Fruit fly (Drosophila melanogaster) whole organism, embryonic: ENCODE results near the gene Gr98c.
A peak's percentile ranks its signal among the peaks of the same experiment; 100 is the strongest.

Experiments used
- Antp ChIP-seq: fragments of 200-800 bp; sonication (Bioruptor generic); optimal IDR thresholded peaks from 3 replicates; lab custom pipeline; 2016; ENCODE audit warnings: missing biosample characterization, missing genetic modification characterization
- B-H1 ChIP-seq: fragments of 200-800 bp; sonication (Bioruptor generic); IDR thresholded peaks from 3 replicates; pipeline ENCODE4 v1.3.6; 2022; ENCODE audit warnings: missing biosample characterization, missing genetic modification characterization
- CG10366 ChIP-seq: fragments of 200-800 bp; sonication (Bioruptor generic); IDR thresholded peaks from 2 replicates; pipeline ENCODE4 v1.3.6; 2022; ENCODE audit warnings: missing biosample characterization, missing genetic modification characterization
- CG11247 ChIP-seq: fragments of 200-800 bp; sonication (Bioruptor generic); IDR thresholded peaks from 2 replicates; pipeline ENCODE4 v1.3.6; 2022; ENCODE audit warnings: missing biosample characterization, missing genetic modification characterization
- CG12155 ChIP-seq: fragments of 200-800 bp; sonication (Bioruptor generic); optimal IDR thresholded peaks from 3 replicates; lab custom pipeline; 2016; ENCODE audit warnings: missing biosample characterization, missing genetic modification characterization
- CG12219 ChIP-seq: fragments of 200-800 bp; sonication (Bioruptor generic); optimal IDR thresholded peaks from 3 replicates; lab custom pipeline; 2018; ENCODE audit warnings: missing biosample characterization, mild to moderate bottlenecking, missing genetic modification characterization
- CG13287 ChIP-seq: fragments of 200-800 bp; sonication (Bioruptor generic); IDR thresholded peaks from 2 replicates; pipeline ENCODE4 v1.3.6; 2022; ENCODE audit warnings: missing biosample characterization, missing genetic modification characterization; ENCODE audit not compliant: partially characterized antibody
- CG15011 ChIP-seq: fragments of 200-800 bp; sonication (Bioruptor generic); optimal IDR thresholded peaks from 3 replicates; lab custom pipeline; 2018; ENCODE audit warnings: missing biosample characterization, mild to moderate bottlenecking, missing genetic modification characterization
- CG17568 ChIP-seq: fragments of 200-800 bp; sonication (Bioruptor generic); optimal IDR thresholded peaks from 2 replicates; lab custom pipeline; 2018; ENCODE audit warnings: missing biosample characterization, mild to moderate bottlenecking, missing genetic modification characterization, moderate library complexity
- CG3281 ChIP-seq: fragments of 200-800 bp; sonication (Bioruptor generic); optimal IDR thresholded peaks from 3 replicates; lab custom pipeline; 2017; ENCODE audit warnings: missing biosample characterization, mild to moderate bottlenecking, missing genetic modification characterization
- CG5180 ChIP-seq: fragments of 200-800 bp; sonication (Bioruptor generic); optimal IDR thresholded peaks from 3 replicates; lab custom pipeline; 2017; ENCODE audit warnings: missing biosample characterization, missing genetic modification characterization, mild to moderate bottlenecking, moderate library complexity, missing genetic modification reagents
- CG6175 ChIP-seq: fragments of 200-800 bp; sonication (Bioruptor generic); IDR thresholded peaks from 3 replicates; pipeline ENCODE4 v1.3.6; 2022; ENCODE audit warnings: missing biosample characterization, missing genetic modification characterization
- CG6254 ChIP-seq: fragments of 200-800 bp; sonication (Bioruptor generic); optimal IDR thresholded peaks from 3 replicates; lab custom pipeline; 2017; ENCODE audit warnings: mild to moderate bottlenecking, missing biosample characterization, missing genetic modification reagents, missing genetic modification characterization
- CG6683 ChIP-seq: fragments of 200-800 bp; sonication (Bioruptor generic); optimal IDR thresholded peaks from 2 replicates; lab custom pipeline; 2017; ENCODE audit warnings: missing biosample characterization, mild to moderate bottlenecking, missing genetic modification characterization, missing genetic modification reagents
- CG6813 ChIP-seq: fragments of 200-800 bp; sonication (Bioruptor generic); optimal IDR thresholded peaks from 2 replicates; lab custom pipeline; 2017; ENCODE audit warnings: missing biosample characterization, missing genetic modification characterization, mild to moderate bottlenecking, moderate library complexity, missing genetic modification reagents
- CG6854 ChIP-seq: fragments of 200-800 bp; sonication (Bioruptor generic); optimal IDR thresholded peaks from 3 replicates; lab custom pipeline; 2017; ENCODE audit warnings: missing biosample characterization, mild to moderate bottlenecking, missing genetic modification characterization
- CG7271 ChIP-seq: fragments of 200-800 bp; sonication (Bioruptor generic); optimal IDR thresholded peaks from 2 replicates; lab custom pipeline; 2018; ENCODE audit warnings: missing biosample characterization, mild to moderate bottlenecking, missing genetic modification characterization, moderate library complexity
- CG8281 ChIP-seq: fragments of 200-800 bp; sonication (Bioruptor generic); optimal IDR thresholded peaks from 2 replicates; lab custom pipeline; 2018; ENCODE audit warnings: missing biosample characterization, mild to moderate bottlenecking, missing genetic modification characterization, moderate library complexity
- CG8388 ChIP-seq: fragments of 200-800 bp; sonication (Bioruptor generic); optimal IDR thresholded peaks from 2 replicates; lab custom pipeline; 2019; ENCODE audit warnings: missing biosample characterization, mild to moderate bottlenecking, missing genetic modification characterization, moderate library complexity
- CG9215 ChIP-seq: fragments of 200-800 bp; sonication (Bioruptor generic); IDR thresholded peaks from 2 replicates; pipeline ENCODE4 v1.3.6; 2022; ENCODE audit warnings: missing biosample characterization, missing genetic modification characterization
- Dek ChIP-seq: fragments of 200-800 bp; sonication (Bioruptor generic); optimal IDR thresholded peaks from 3 replicates; lab custom pipeline; 2019; ENCODE audit warnings: missing biosample characterization, mild to moderate bottlenecking, missing genetic modification characterization, moderate library complexity
- MESR4 ChIP-seq: fragments of 200-800 bp; sonication (Bioruptor generic); optimal IDR thresholded peaks from 2 replicates; lab custom pipeline; 2018; ENCODE audit warnings: missing biosample characterization, mild to moderate bottlenecking, missing genetic modification characterization, moderate library complexity
- Meics ChIP-seq: fragments of 200-800 bp; sonication (Bioruptor generic); optimal IDR thresholded peaks from 2 replicates; lab custom pipeline; 2017; ENCODE audit warnings: missing biosample characterization, mild to moderate bottlenecking, missing genetic modification characterization
- Nf-YC ChIP-seq: fragments of 200-800 bp; optimal IDR thresholded peaks from 3 replicates; lab custom pipeline; 2019; ENCODE audit warnings: missing biosample characterization, mild to moderate bottlenecking, missing genetic modification characterization, moderate library complexity
- Poxn ChIP-seq: fragments of 200-800 bp; sonication (Bioruptor generic); IDR thresholded peaks from 2 replicates; pipeline ENCODE4 v1.3.6; 2022; ENCODE audit warnings: missing biosample characterization, missing genetic modification characterization
- Side ChIP-seq: fragments of 200-800 bp; sonication (Bioruptor generic); optimal IDR thresholded peaks from 2 replicates; lab custom pipeline; 2016; ENCODE audit warnings: missing biosample characterization, missing genetic modification characterization
- Xbp1 ChIP-seq: fragments of 200-800 bp; sonication (Bioruptor generic); optimal IDR thresholded peaks from 3 replicates; lab custom pipeline; 2016; ENCODE audit warnings: missing biosample characterization, mild to moderate bottlenecking, missing genetic modification characterization
- bcd ChIP-seq: fragments of 200-800 bp; sonication (Bioruptor generic); optimal IDR thresholded peaks from 2 replicates; lab custom pipeline; 2017; ENCODE audit warnings: missing biosample characterization, mild to moderate bottlenecking, missing genetic modification characterization
- cwo ChIP-seq: fragments of 200-800 bp; sonication (Bioruptor generic); optimal IDR thresholded peaks from 3 replicates; lab custom pipeline; 2017; ENCODE audit warnings: missing biosample characterization, missing genetic modification characterization, mild to moderate bottlenecking, moderate library complexity, missing genetic modification reagents
- ems ChIP-seq: fragments of 200-800 bp; sonication (Bioruptor generic); optimal IDR thresholded peaks from 3 replicates; lab custom pipeline; 2016; ENCODE audit warnings: missing biosample characterization, missing genetic modification characterization
- fru ChIP-seq: fragments of >200 bp; optimal IDR thresholded peaks from 2 replicates; lab custom pipeline; 2017
- grn ChIP-seq: fragments of 200-800 bp; sonication (Bioruptor generic); optimal IDR thresholded peaks from 3 replicates; lab custom pipeline; 2017; ENCODE audit warnings: missing biosample characterization, missing genetic modification characterization
- gsb ChIP-seq: fragments of 200-800 bp; sonication (Bioruptor generic); IDR thresholded peaks from 2 replicates; pipeline ENCODE4 v1.3.6; 2022; ENCODE audit warnings: missing biosample characterization, missing genetic modification characterization
- hbn ChIP-seq: fragments of 200-800 bp; sonication (Bioruptor generic); IDR thresholded peaks from 2 replicates; pipeline ENCODE4 v1.3.6; 2022; ENCODE audit warnings: missing biosample characterization, missing genetic modification characterization; ENCODE audit not compliant: partially characterized antibody
- hth ChIP-seq: fragments of >200 bp; optimal IDR thresholded peaks from 2 replicates; lab custom pipeline; 2017; ENCODE audit warnings: inconsistent platforms
- jing ChIP-seq: fragments of 200-800 bp; sonication (Bioruptor generic); optimal IDR thresholded peaks from 2 replicates; lab custom pipeline; 2018; ENCODE audit warnings: missing biosample characterization, mild to moderate bottlenecking, missing genetic modification characterization
- lov ChIP-seq, 2 experiments: fragments of 200-800 bp in 1 of 2; fragments of >200 bp in 1 of 2; sonication (Bioruptor generic) in 1 of 2; IDR thresholded peaks in 1 of 2; optimal IDR thresholded peaks in 1 of 2; 2 replicates in 1 of 2; 3 replicates in 1 of 2; pipeline versions ENCODE4 v1.3.6 to Lab custom; 2017 to 2022; ENCODE audit warnings: missing biosample characterization in 1 of 2, missing genetic modification characterization in 1 of 2
- luna ChIP-seq: fragments of 200-800 bp; sonication (Bioruptor generic); optimal IDR thresholded peaks from 2 replicates; lab custom pipeline; 2016; ENCODE audit warnings: missing biosample characterization, missing genetic modification characterization
- phol ChIP-seq: fragments of 200-800 bp; sonication (Bioruptor generic); optimal IDR thresholded peaks from 3 replicates; lab custom pipeline; 2018; ENCODE audit warnings: missing biosample characterization, mild to moderate bottlenecking, missing genetic modification characterization, moderate library complexity
- pita ChIP-seq: fragments of 200-800 bp; sonication (Bioruptor generic); optimal IDR thresholded peaks from 2 replicates; lab custom pipeline; 2017; ENCODE audit warnings: missing biosample characterization, mild to moderate bottlenecking, missing genetic modification characterization
- pros ChIP-seq: fragments of 200-800 bp; sonication (Bioruptor generic); optimal IDR thresholded peaks from 3 replicates; lab custom pipeline; 2019; ENCODE audit warnings: missing biosample characterization, mild to moderate bottlenecking, missing genetic modification characterization, moderate library complexity
- sens-2 ChIP-seq: fragments of 200-800 bp; sonication (Bioruptor generic); IDR thresholded peaks from 2 replicates; pipeline ENCODE4 v1.3.6; 2022; ENCODE audit warnings: missing biosample characterization, missing genetic modification characterization
- sim ChIP-seq: fragments of 200-800 bp; sonication (Bioruptor generic); IDR thresholded peaks from 2 replicates; pipeline ENCODE4 v1.3.6; 2022; ENCODE audit warnings: missing biosample characterization, missing genetic modification characterization
- sr ChIP-seq: fragments of 200-800 bp; sonication (Bioruptor generic); IDR thresholded peaks from 3 replicates; pipeline ENCODE4 v1.3.6; 2022; ENCODE audit warnings: missing biosample characterization, missing genetic modification characterization
- stc ChIP-seq: fragments of 200-800 bp; sonication (Bioruptor generic); IDR thresholded peaks from 2 replicates; pipeline ENCODE4 v1.3.6; 2022; ENCODE audit warnings: missing biosample characterization, missing genetic modification characterization
- tgo ChIP-seq: fragments of 200-800 bp; sonication (Bioruptor generic); IDR thresholded peaks from 3 replicates; pipeline ENCODE4 v1.3.6; 2022; ENCODE audit warnings: missing biosample characterization, missing genetic modification characterization
- trem ChIP-seq: fragments of 200-800 bp; optimal IDR thresholded peaks from 3 replicates; lab custom pipeline; 2019; ENCODE audit warnings: missing biosample characterization, mild to moderate bottlenecking, missing genetic modification characterization, moderate library complexity
- vnd ChIP-seq: fragments of 200-800 bp; sonication (Bioruptor generic); IDR thresholded peaks from 3 replicates; pipeline ENCODE4 v1.3.6; 2022; ENCODE audit warnings: missing biosample characterization, missing genetic modification characterization; ENCODE audit not compliant: partially characterized antibody
- zen ChIP-seq: fragments of 200-800 bp; sonication (Bioruptor generic); optimal IDR thresholded peaks from 3 replicates; lab custom pipeline; 2018; ENCODE audit warnings: missing biosample characterization, mild to moderate bottlenecking, missing genetic modification characterization, moderate library complexity
- zen2 ChIP-seq: fragments of 200-800 bp; sonication (Bioruptor generic); IDR thresholded peaks from 3 replicates; pipeline ENCODE4 v1.3.6; 2022; ENCODE audit warnings: missing biosample characterization, missing genetic modification characterization; ENCODE audit not compliant: partially characterized antibody

Gene Gr98c

dm6 chr3R:27569706-27570105 lies 25.5 kb downstream of the Gr98c start:
- TF ChIP-seq gsb (GFP tag; lab: Robert Waterston, UW) (peak; percentile 83), hth (lab: Kevin White, UChicago) (no peak), luna (peak; percentile 86), CG7271 (tag; lab: Kevin White, UChicago) (peak; percentile 12), CG13287 (GFP tag; lab: Robert Waterston, UW) (no peak), Meics (GFP tag; lab: Kevin White, UChicago) (peak; percentile 92), hbn (no peak), zen (tag; lab: Kevin White, UChicago) (peak; percentile 85), B-H1 (GFP tag; lab: Robert Waterston, UW) (peak; percentile 82), cwo (GFP tag; lab: Kevin White, UChicago) (peak; percentile 87), Xbp1 (GFP tag; lab: Kevin White, UChicago) (peak; percentile 76), Poxn (GFP tag; lab: Robert Waterston, UW) (no peak), Side (peak; percentile 91), CG5180 (GFP tag; lab: Kevin White, UChicago) (peak; percentile 83), vnd (GFP tag; lab: Robert Waterston, UW) (no peak), trem (tag; lab: Kevin White, UChicago) (peak; percentile 53), MESR4 (GFP tag; lab: Kevin White, UChicago) (no peak), bcd (GFP tag; lab: Kevin White, UChicago) (peak; percentile 90), CG6813 (GFP tag; lab: Kevin White, UChicago) (peak; percentile 88), CG8388 (peak; percentile 58), CG10366 (GFP tag; lab: Robert Waterston, UW) (peak; percentile 85; the same call in 1 of the 2 replicates), CG3281 (GFP tag; lab: Kevin White, UChicago) (peak; percentile 91), Nf-YC (tag; lab: Kevin White, UChicago) (peak; percentile 68), CG12219 (GFP tag; lab: Kevin White, UChicago) (peak; percentile 71), jing (GFP tag; lab: Kevin White, UChicago) (no peak), phol (peak; percentile 86), fru (no peak), stc (peak; percentile 82), CG15011 (peak; percentile 78), pita (no peak), CG11247 (GFP tag; lab: Robert Waterston, UW) (peak; percentile 85), grn (GFP tag; lab: Kevin White, UChicago) (peak; percentile 30), sr (GFP tag; lab: Robert Waterston, UW) (peak; percentile 95), pros (GFP tag; lab: Kevin White, UChicago) (no peak), sim (GFP tag; lab: Robert Waterston, UW) (peak; percentile 57; the same call in 1 of the 2 replicates), CG6175 (peak; percentile 76; the same call in 2 of the 3 replicates), sens-2 (GFP tag; lab: Robert Waterston, UW) (peak; percentile 86), tgo (peak; percentile 90), Antp (GFP tag; lab: Kevin White, UChicago) (peak; percentile 87), ems (GFP tag; lab: Kevin White, UChicago) (peak; percentile 92), zen2 (no peak), CG17568 (GFP tag; lab: Kevin White, UChicago) (peak; percentile 5), CG6683 (peak; percentile 84), CG9215 (peak; percentile 77), CG6254 (GFP tag; lab: Kevin White, UChicago) (peak; percentile 69), lov (optimal IDR thresholded peaks at IDR 0.05; lab: Kevin White, UChicago) (no peak), lov (GFP tag; IDR thresholded peaks at IDR 0.05; lab: Robert Waterston, UW) (peak; percentile 73; the same call in 1 of the 3 replicates), CG6854 (GFP tag; lab: Kevin White, UChicago) (peak; percentile 86), CG12155 (GFP tag; lab: Kevin White, UChicago) (peak; percentile 74), Dek (tag; lab: Kevin White, UChicago) (peak; percentile 71), CG8281 (tag; lab: Kevin White, UChicago) (peak; percentile 71)
